Worm (Caenorhabditis elegans): ENCODE measurements around the gene C56A3.5.

Gene C56A3.5

DNA sequence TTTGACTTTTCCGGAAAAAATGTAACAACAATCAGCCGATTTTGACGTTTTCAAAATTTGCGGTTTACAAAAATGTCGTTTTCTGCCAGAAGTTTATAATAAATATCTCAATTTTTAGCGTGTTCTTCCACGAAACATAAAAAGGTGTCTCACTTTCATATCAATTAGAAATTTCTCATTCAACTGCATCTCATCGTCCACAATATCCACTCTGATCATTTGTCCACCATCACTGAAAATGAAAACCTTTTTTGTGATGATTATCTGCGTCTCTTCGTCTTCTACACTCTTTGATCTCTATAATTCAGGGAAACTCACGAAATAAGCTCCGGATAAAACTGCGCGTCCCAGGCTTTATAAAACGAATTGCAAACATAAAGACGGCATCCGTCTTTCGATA lies 39.3 kb upstream of the C56A3.5 start (continued):
- TF ChIP-seq ceh-82 (tag; optimal IDR thresholded peaks at IDR 0.05), result no peak
- no peak for TF ChIP-seq alr-1 (tag; optimal IDR thresholded peaks at IDR 0.05; ENCODE audit: borderline replicate concordance)

DNA sequence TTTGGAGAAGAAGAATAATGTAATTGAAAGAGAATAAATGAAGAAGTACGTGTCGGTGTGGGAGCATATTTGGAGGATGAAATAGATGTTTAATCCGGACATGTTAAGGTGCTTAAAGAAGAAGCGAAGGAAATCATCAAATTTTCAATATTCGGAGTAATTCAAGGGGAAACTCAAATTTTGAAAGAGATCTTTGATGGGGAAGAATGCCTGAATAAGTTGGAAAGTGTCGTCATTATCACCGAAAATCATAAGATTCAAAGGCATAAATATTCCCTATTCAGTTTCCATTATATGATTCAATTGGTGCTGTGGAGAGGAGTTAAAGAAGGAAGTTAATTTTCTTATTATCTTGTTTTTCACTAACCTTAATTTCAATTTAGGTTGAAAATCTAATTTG lies 36.7 kb upstream of the C56A3.5 start, which contains the start of gene semi-1:
Gene semi-1 (minus strand): TSS at position 101 of the 400 bp plus-strand sequence.
- TF ChIP-seq nhr-47 (tag; optimal IDR thresholded peaks at IDR 0.05), result no peak
- no peak for TF ChIP-seq unc-30 (tag; optimal IDR thresholded peaks at IDR 0.05)
- no peak for TF ChIP-seq hlh-17 (GFP tag; optimal IDR thresholded peaks at IDR 0.05; ENCODE audit: borderline replicate concordance)
- no peak for TF ChIP-seq C16A3.4 (tag; optimal IDR thresholded peaks at IDR 0.05)
- TF ChIP-seq fos-1 (tag; optimal IDR thresholded peaks at IDR 0.05), result no peak
- TF ChIP-seq lin-35 (GFP tag; optimal IDR thresholded peaks at IDR 0.05), result no peak
- no peak for TF ChIP-seq fkh-4 (tag; optimal IDR thresholded peaks at IDR 0.05; ENCODE audit: borderline replicate concordance)
- no peak for TF ChIP-seq ceh-82 (tag; optimal IDR thresholded peaks at IDR 0.05)
- no peak for TF ChIP-seq isw-1 (GFP tag; IDR thresholded peaks at IDR 0.05)
- no peak for TF ChIP-seq C34B4.2 (tag; optimal IDR thresholded peaks at IDR 0.05)
- TF ChIP-seq ets-5 (GFP tag; IDR thresholded peaks at IDR 0.05), result no peak
- no peak for TF ChIP-seq ceh-88 (GFP tag; IDR thresholded peaks at IDR 0.05)
- no peak for TF ChIP-seq lin-15B (tag; optimal IDR thresholded peaks at IDR 0.05)
- TF ChIP-seq mdl-1 (tag; optimal IDR thresholded peaks at IDR 0.05), result no peak
- no peak for TF ChIP-seq nhr-20 (tag; optimal IDR thresholded peaks at IDR 0.05)
- TF ChIP-seq ceh-8 (GFP tag; optimal IDR thresholded peaks at IDR 0.05), result no peak
- TF ChIP-seq mep-1 (tag; optimal IDR thresholded peaks at IDR 0.05), result no peak
- TF ChIP-seq ceh-90 (tag; optimal IDR thresholded peaks at IDR 0.05), result no peak
- TF ChIP-seq ztf-4 (tag; optimal IDR thresholded peaks at IDR 0.05), result no peak
- TF ChIP-seq aly-2 (tag; optimal IDR thresholded peaks at IDR 0.05), result no peak

DNA sequence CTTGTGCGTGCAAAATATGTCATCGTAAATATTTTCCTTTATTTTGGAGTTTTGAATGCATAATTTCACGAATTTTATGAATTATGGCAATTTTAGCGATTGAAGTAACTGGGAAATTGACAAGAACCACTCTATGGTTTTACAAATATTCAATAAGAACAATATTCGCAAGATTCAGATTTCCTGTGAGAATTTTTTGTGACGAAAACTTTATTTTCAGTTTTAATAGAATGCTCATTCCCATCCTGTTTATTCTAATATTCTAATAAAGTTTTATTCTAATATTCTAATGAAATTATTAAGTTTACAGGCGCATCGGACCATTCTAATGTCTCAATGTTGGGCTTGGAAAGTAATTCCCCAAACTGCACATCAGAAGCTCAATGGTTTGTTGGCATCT lies 28.6 kb upstream of the C56A3.5 start, which contains the start of gene R11G10.3:
Gene R11G10.3 (plus strand): TSS at position 301 of the 400 bp plus-strand sequence.
- TF ChIP-seq nhr-19 (GFP tag; conservative IDR thresholded peaks at IDR 0.05) (no peak), hpl-2 (GFP tag; optimal IDR thresholded peaks at IDR 0.05) (no peak), C16A3.4 (tag; optimal IDR thresholded peaks at IDR 0.05) (no peak), ceh-8 (GFP tag; optimal IDR thresholded peaks at IDR 0.05) (no peak), lin-14 (GFP tag; optimal IDR thresholded peaks at IDR 0.05) (no peak), aha-1 (tag; optimal IDR thresholded peaks at IDR 0.05) (no peak), rnt-1 (tag; optimal IDR thresholded peaks at IDR 0.05) (no peak), zip-4 (GFP tag; optimal IDR thresholded peaks at IDR 0.05) (no peak), ceh-90 (tag; optimal IDR thresholded peaks at IDR 0.05) (no peak), tbx-2 (tag; optimal IDR thresholded peaks at IDR 0.05) (no peak), egl-13 (tag; optimal IDR thresholded peaks at IDR 0.05) (no peak), pag-3 (tag; optimal IDR thresholded peaks at IDR 0.05; ENCODE audit: borderline replicate concordance, insufficient read depth) (no peak)

DNA sequence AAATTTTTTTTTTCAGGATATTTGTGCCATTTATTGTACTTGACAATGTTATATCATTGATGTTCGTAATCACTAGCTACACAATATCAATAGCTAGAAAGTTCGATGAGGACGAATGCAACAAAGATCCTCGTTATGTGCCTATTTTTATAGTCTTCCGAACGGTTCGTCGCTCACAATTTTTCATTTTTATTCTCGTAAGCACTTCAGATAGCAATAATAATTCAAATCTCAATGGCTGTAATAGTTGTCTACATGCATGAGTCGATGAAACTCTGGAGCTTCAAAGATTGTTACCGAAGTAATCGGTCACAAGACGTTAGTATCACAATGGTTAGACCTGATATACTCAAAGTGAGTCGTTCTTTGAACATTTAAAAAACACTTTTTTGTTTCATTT lies 22.6 kb upstream of the C56A3.5 start:
- TF ChIP-seq lin-35 (GFP tag; optimal IDR thresholded peaks at IDR 0.05) (peak in 1 of 2 experiments; percentile 42), grh-1 (GFP tag; IDR thresholded peaks at IDR 0.05) (no peak), nhr-90 (tag; optimal IDR thresholded peaks at IDR 0.05; ENCODE audit: poor library complexity) (peak; percentile 4), ama-1 (optimal IDR thresholded peaks at IDR 0.05) (peak; percentile 54), elt-2 (tag; optimal IDR thresholded peaks at IDR 0.05) (peak; percentile 45)

DNA sequence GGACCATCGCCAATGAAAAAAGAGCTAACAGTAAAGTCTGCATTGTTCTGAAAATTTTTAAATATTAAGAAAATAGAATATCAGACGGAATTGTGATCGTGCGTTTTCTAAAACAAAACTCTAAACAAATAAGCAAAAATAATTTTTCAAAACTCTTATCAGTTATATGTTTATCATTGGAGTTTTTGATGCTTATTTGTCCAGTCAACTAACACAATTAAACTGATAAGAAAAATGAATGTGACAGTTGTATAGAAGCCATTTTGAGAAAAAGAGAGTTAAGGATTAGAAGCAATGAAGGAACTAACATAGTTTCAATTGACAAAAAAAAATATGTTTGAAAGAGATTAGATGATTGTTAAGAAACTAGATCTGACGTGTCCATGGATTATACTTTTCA lies 21.1 kb upstream of the C56A3.5 start, which contains the start of gene ttr-44:
Gene ttr-44 (minus strand): TSS at position 47 of the 400 bp plus-strand sequence.
- peak in 1 of 2 experiments; percentile 5 for TF ChIP-seq lin-35 (GFP tag; optimal IDR thresholded peaks at IDR 0.05)
- TF ChIP-seq ztf-11 (tag; optimal IDR thresholded peaks at IDR 0.05), result no peak
- no peak for TF ChIP-seq nhr-85 (tag)
- TF ChIP-seq nhr-28 (tag; optimal IDR thresholded peaks at IDR 0.05), result no peak
- peak; percentile 77 for TF ChIP-seq elt-2 (tag; optimal IDR thresholded peaks at IDR 0.05)
- no peak for TF ChIP-seq unc-86 (tag; optimal IDR thresholded peaks at IDR 0.05)
- TF ChIP-seq elt-3 (tag; optimal IDR thresholded peaks at IDR 0.05), result no peak
- peak; percentile 34 for TF ChIP-seq tlp-1 (tag; optimal IDR thresholded peaks at IDR 0.05)
